Worm (Caenorhabditis elegans) whole organism, young adult: ENCODE measurements around the gene srw-24.

Source experiments
- F10E7.11 ChIP-seq: sonication (generic microtip); optimal IDR thresholded peaks from 2 replicates; lab custom pipeline; 2017; ENCODE audit warnings: mild to moderate bottlenecking, missing genetic modification characterization, moderate library complexity, missing compliant biosample characterization
- F49E8.2 ChIP-seq: sonication (generic microtip); optimal IDR thresholded peaks from 3 replicates; lab custom pipeline; 2017; ENCODE audit warnings: missing genetic modification characterization, mild to moderate bottlenecking, missing compliant biosample characterization, antibody characterized with exemption, moderate library complexity; ENCODE audit not compliant: insufficient read depth
- F57C9.4 ChIP-seq: sonication (generic microtip); optimal IDR thresholded peaks from 2 replicates; lab custom pipeline; 2017; ENCODE audit warnings: mild to moderate bottlenecking, missing genetic modification characterization, missing compliant biosample characterization
- T07F8.4 ChIP-seq: sonication (generic microtip); optimal IDR thresholded peaks from 2 replicates; lab custom pipeline; 2016; ENCODE audit warnings: mild to moderate bottlenecking, missing genetic modification characterization, moderate library complexity, missing compliant biosample characterization
- Y56A3A.18 ChIP-seq: fragments of 200-800 bp; sonication (Bioruptor generic); IDR thresholded peaks from 2 replicates; pipeline ENCODE4 v1.3.6; 2022; ENCODE audit warnings: missing genetic modification reagents, missing genetic modification characterization, missing compliant biosample characterization
- aptf-2 ChIP-seq: fragments of 200-800 bp; sonication (Bioruptor generic); conservative IDR thresholded peaks from 2 replicates; pipeline ENCODE4 v1.3.6; 2022; ENCODE audit warnings: missing genetic modification reagents, missing genetic modification characterization, missing compliant biosample characterization
- athp-1 ChIP-seq: sonication (generic microtip); optimal IDR thresholded peaks from 2 replicates; lab custom pipeline; 2017; ENCODE audit warnings: mild to moderate bottlenecking, missing genetic modification characterization, missing compliant biosample characterization
- attf-3 ChIP-seq: fragments of 200-800 bp; sonication (Bioruptor generic); conservative IDR thresholded peaks from 2 replicates; pipeline ENCODE4 v1.3.6; 2022; ENCODE audit warnings: missing genetic modification reagents, missing genetic modification characterization, missing compliant biosample characterization
- attf-5 ChIP-seq: fragments of 200-800 bp; sonication (Bioruptor generic); optimal IDR thresholded peaks from 2 replicates; lab custom pipeline; 2018; ENCODE audit warnings: mild to moderate bottlenecking, missing genetic modification characterization, missing compliant biosample characterization
- attf-6 ChIP-seq: fragments of 200-800 bp; sonication (Bioruptor generic); IDR thresholded peaks from 2 replicates; pipeline ENCODE4 v1.3.6; 2022; ENCODE audit warnings: missing genetic modification reagents, missing genetic modification characterization, missing compliant biosample characterization
- bed-1 ChIP-seq: fragments of 200-800 bp; sonication (Bioruptor generic); IDR thresholded peaks from 2 replicates; pipeline ENCODE4 v1.3.6; 2022; ENCODE audit warnings: missing genetic modification reagents, missing genetic modification characterization, missing compliant biosample characterization
- ceh-100 ChIP-seq: fragments of 200-800 bp; sonication (Bioruptor generic); IDR thresholded peaks from 2 replicates; pipeline ENCODE4 v1.3.6; 2022; ENCODE audit warnings: missing genetic modification reagents, missing genetic modification characterization, missing compliant biosample characterization
- ceh-27 ChIP-seq: fragments of 200-800 bp; sonication (Bioruptor generic); optimal IDR thresholded peaks from 2 replicates; lab custom pipeline; 2018; ENCODE audit warnings: mild to moderate bottlenecking, missing genetic modification characterization, moderate library complexity, missing compliant biosample characterization
- ceh-58 ChIP-seq: fragments of 200-800 bp; sonication (Bioruptor generic); IDR thresholded peaks from 2 replicates; pipeline ENCODE4 v1.3.6; 2022; ENCODE audit warnings: missing genetic modification characterization, missing compliant biosample characterization
- die-1 ChIP-seq: sonication (generic microtip); optimal IDR thresholded peaks from 2 replicates; lab custom pipeline; 2016; ENCODE audit warnings: missing genotype, mild to moderate bottlenecking, missing genetic modification characterization, missing compliant biosample characterization
- dox-1 ChIP-seq: fragments of 200-800 bp; sonication (Bioruptor generic); IDR thresholded peaks from 2 replicates; pipeline ENCODE4 v1.3.6; 2022; ENCODE audit warnings: missing genetic modification reagents, missing genetic modification characterization, missing compliant biosample characterization
- dpff-1 ChIP-seq: sonication (generic microtip); optimal IDR thresholded peaks from 2 replicates; lab custom pipeline; 2017; ENCODE audit warnings: mild to moderate bottlenecking, missing genetic modification characterization, missing compliant biosample characterization
- efl-1 ChIP-seq: fragments of 150-350 bp; optimal IDR thresholded peaks from 2 replicates; lab custom pipeline; 2014; ENCODE audit warnings: missing biosample characterization, missing genetic modification reagents, missing genetic modification characterization
- egl-44 ChIP-seq: fragments of 200-800 bp; sonication (Bioruptor generic); IDR thresholded peaks from 2 replicates; pipeline ENCODE4 v1.3.6; 2022; ENCODE audit warnings: missing genetic modification reagents, missing genetic modification characterization, missing compliant biosample characterization
- egrh-3 ChIP-seq: fragments of 200-800 bp; sonication (Bioruptor generic); IDR thresholded peaks from 2 replicates; pipeline ENCODE4 v1.3.6; 2022; ENCODE audit warnings: missing genetic modification reagents, missing genetic modification characterization, missing compliant biosample characterization
- ets-4 ChIP-seq: fragments of 200-800 bp; sonication (Bioruptor generic); optimal IDR thresholded peaks from 2 replicates; lab custom pipeline; 2018; ENCODE audit warnings: mild to moderate bottlenecking, missing genetic modification characterization, missing compliant biosample characterization
- fkh-3 ChIP-seq: sonication (generic microtip); optimal IDR thresholded peaks from 2 replicates; lab custom pipeline; 2016; ENCODE audit warnings: mild to moderate bottlenecking, missing genetic modification characterization, missing compliant biosample characterization
- hmg-1.2 ChIP-seq: fragments of 200-800 bp; sonication (Bioruptor generic); IDR thresholded peaks from 2 replicates; pipeline ENCODE4 v1.3.6; 2022; ENCODE audit warnings: missing genetic modification reagents, missing genetic modification characterization, missing compliant biosample characterization
- hrde-1 ChIP-seq: sonication (generic microtip); optimal IDR thresholded peaks from 2 replicates; lab custom pipeline; 2016; ENCODE audit warnings: missing genetic modification characterization, mild to moderate bottlenecking, missing compliant biosample characterization, moderate library complexity, missing genotype, missing genetic modification reagents, borderline replicate concordance
- lin-35 ChIP-seq, 3 experiments: fragments of 150-350 bp in 2 of 3; sonication (generic microtip) in 1 of 3; optimal IDR thresholded peaks; 2 replicates each; lab custom pipeline; 2014 to 2018; ENCODE audit warnings: missing biosample characterization in 3 of 3, missing genetic modification characterization in 3 of 3, missing genetic modification reagents in 3 of 3
- lin-40 ChIP-seq: sonication (generic microtip); optimal IDR thresholded peaks from 2 replicates; lab custom pipeline; 2016; ENCODE audit warnings: missing genetic modification characterization, mild to moderate bottlenecking, missing compliant biosample characterization, missing genotype, missing genetic modification reagents
- lin-54 ChIP-seq: fragments of 200-800 bp; sonication (Bioruptor generic); optimal IDR thresholded peaks from 2 replicates; lab custom pipeline; 2018; ENCODE audit warnings: mild to moderate bottlenecking, missing genetic modification characterization, missing compliant biosample characterization
- lsy-27 ChIP-seq: sonication (generic microtip); optimal IDR thresholded peaks from 2 replicates; lab custom pipeline; 2017; ENCODE audit warnings: missing genetic modification characterization, mild to moderate bottlenecking, missing compliant biosample characterization, antibody characterized with exemption, missing genotype, borderline replicate concordance; ENCODE audit not compliant: insufficient read depth
- mcd-1 ChIP-seq: fragments of 200-800 bp; sonication (Bioruptor generic); IDR thresholded peaks from 2 replicates; pipeline ENCODE4 v1.3.6; 2022; ENCODE audit warnings: missing genetic modification reagents, missing genetic modification characterization, missing compliant biosample characterization
- mxl-1 ChIP-seq: sonication (generic microtip); optimal IDR thresholded peaks from 2 replicates; lab custom pipeline; 2016; ENCODE audit warnings: missing genetic modification characterization, missing compliant biosample characterization
- nfya-2 ChIP-seq: fragments of 200-800 bp; sonication (Bioruptor generic); IDR thresholded peaks from 2 replicates; pipeline ENCODE4 v1.3.6; 2022; ENCODE audit warnings: missing genetic modification reagents, missing genetic modification characterization, missing compliant biosample characterization
- nfyb-1 ChIP-seq: fragments of 200-800 bp; sonication (Bioruptor generic); IDR thresholded peaks from 2 replicates; pipeline ENCODE4 v1.3.6; 2022; ENCODE audit warnings: missing genetic modification reagents, missing genetic modification characterization, missing compliant biosample characterization
- rcor-1 ChIP-seq: fragments of 200-800 bp; sonication (Bioruptor generic); IDR thresholded peaks from 2 replicates; pipeline ENCODE4 v1.3.6; 2022; ENCODE audit warnings: missing genetic modification reagents, missing genetic modification characterization, missing compliant biosample characterization
- snpc-1.1 ChIP-seq: sonication (generic microtip); optimal IDR thresholded peaks from 2 replicates; lab custom pipeline; 2017; ENCODE audit warnings: missing genetic modification characterization, mild to moderate bottlenecking, missing compliant biosample characterization, antibody characterized with exemption, moderate library complexity, missing genotype, missing genetic modification reagents; ENCODE audit not compliant: insufficient read depth
- snpc-1.3 ChIP-seq: sonication (generic microtip); optimal IDR thresholded peaks from 2 replicates; lab custom pipeline; 2017; ENCODE audit warnings: missing genetic modification characterization, mild to moderate bottlenecking, missing compliant biosample characterization, antibody characterized with exemption, moderate library complexity, missing genotype, missing genetic modification reagents; ENCODE audit not compliant: insufficient read depth
- snpc-3.4 ChIP-seq: sonication (generic microtip); optimal IDR thresholded peaks from 2 replicates; lab custom pipeline; 2017; ENCODE audit warnings: missing genetic modification characterization, mild to moderate bottlenecking, missing compliant biosample characterization, antibody characterized with exemption, moderate library complexity, missing genotype, missing genetic modification reagents
- tbp1 ChIP-seq: fragments of 200-800 bp; sonication (Bioruptor generic); optimal IDR thresholded peaks from 2 replicates; lab custom pipeline; 2018; ENCODE audit warnings: mild to moderate bottlenecking, missing genetic modification characterization, missing compliant biosample characterization
- unc-130 ChIP-seq: sonication (generic microtip); optimal IDR thresholded peaks from 2 replicates; lab custom pipeline; 2016; ENCODE audit warnings: missing genetic modification reagents, missing genetic modification characterization, missing compliant biosample characterization
- ztf-18 ChIP-seq: sonication (generic microtip); optimal IDR thresholded peaks from 2 replicates; lab custom pipeline; 2016; ENCODE audit warnings: missing genotype, mild to moderate bottlenecking, missing genetic modification characterization, missing compliant biosample characterization
- ztf-3 ChIP-seq: fragments of 200-800 bp; sonication (Bioruptor generic); optimal IDR thresholded peaks from 2 replicates; lab custom pipeline; 2018; ENCODE audit warnings: mild to moderate bottlenecking, missing genetic modification characterization, missing compliant biosample characterization
- ztf-6 ChIP-seq: fragments of 200-800 bp; sonication (Bioruptor generic); IDR thresholded peaks from 2 replicates; pipeline ENCODE4 v1.3.6; 2022; ENCODE audit warnings: missing genetic modification reagents, missing genetic modification characterization, missing compliant biosample characterization

Gene srw-24

DNA sequence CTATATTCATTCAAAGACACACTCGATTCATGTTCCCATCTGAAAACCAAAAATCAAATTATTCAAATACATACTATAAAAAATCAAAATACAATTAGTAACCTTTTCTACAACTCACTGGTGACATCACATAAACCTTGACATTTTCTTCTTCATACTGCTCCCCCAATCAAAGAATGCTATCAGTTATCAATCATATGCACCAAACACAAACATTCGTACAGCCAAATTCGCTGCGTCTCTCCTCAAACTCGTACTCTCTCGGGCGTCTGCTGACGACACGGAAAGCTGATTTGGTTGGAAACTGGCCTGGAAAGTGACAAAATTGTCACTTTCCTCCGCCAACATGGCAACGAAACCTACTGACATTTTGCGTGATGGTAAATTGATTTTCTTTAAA, 31.4 kb upstream of the srw-24 start, which contains the start of gene plc-2 (continued):
- TF ChIP-seq unc-130 (GFP tag; lab: Kevin White, UChicago), result no peak
- TF ChIP-seq lin-54 (GFP tag; lab: Kevin White, UChicago), result no peak
- TF ChIP-seq Y56A3A.18 (GFP tag; lab: Robert Waterston, UW), result no peak
- TF ChIP-seq ets-4 (GFP tag; lab: Kevin White, UChicago), result peak; percentile 25
- no peak for TF ChIP-seq dpff-1
- TF ChIP-seq bed-1 (GFP tag; lab: Robert Waterston, UW), result no peak
- no peak for TF ChIP-seq mxl-1
- TF ChIP-seq F10E7.11 (tag; lab: Kevin White, UChicago), result no peak
- TF ChIP-seq ztf-3 (GFP tag; lab: Kevin White, UChicago), result no peak
- TF ChIP-seq hrde-1, result no peak
- no peak for TF ChIP-seq fkh-3 (tag; lab: Kevin White, UChicago)
- no peak for TF ChIP-seq lsy-27 (tag; lab: Kevin White, UChicago)
- no peak for TF ChIP-seq ceh-100 (GFP tag; lab: Robert Waterston, UW)

ce11 chrV:15193909-15194308, 29.9 kb upstream of the srw-24 start, which contains the start of gene Y75B12B.13:
Gene Y75B12B.13, minus strand, starts transcription at chrV:15194009.
- TF ChIP-seq nfya-2 (no peak), efl-1 (no peak), lin-35 (GFP tag; optimal IDR thresholded peaks at IDR 0.05; lab: Kevin White, UChicago) (no peak), mxl-1 (no peak), mcd-1 (GFP tag; lab: Robert Waterston, UW) (no peak), ceh-27 (GFP tag; lab: Kevin White, UChicago) (no peak), attf-6 (GFP tag; lab: Robert Waterston, UW) (no peak), T07F8.4 (no peak), attf-3 (GFP tag; lab: Robert Waterston, UW) (no peak), hmg-1.2 (GFP tag; lab: Robert Waterston, UW) (no peak), hrde-1 (no peak), snpc-1.1 (tag; lab: Kevin White, UChicago) (no peak)
- TF ChIP-seq, all 124 proteins: peak for 0

- TF ChIP-seq dox-1 (GFP tag; lab: Robert Waterston, UW) (no peak), lin-35 (GFP tag; optimal IDR thresholded peaks at IDR 0.05; lab: Kevin White, UChicago) (no peak), rcor-1 (GFP tag; lab: Robert Waterston, UW) (no peak), F49E8.2 (tag; lab: Kevin White, UChicago) (no peak), efl-1 (no peak), F57C9.4 (tag; lab: Kevin White, UChicago) (no peak)
These were observed 25.8 kb upstream of the srw-24 start, which contains the start of gene srw-1 for ce11 chrV:15197955-15198354. Gene srw-1, plus strand, starts transcription at chrV:15198255.

- no peak for TF ChIP-seq ztf-18 (tag; lab: Kevin White, UChicago)
- no peak for TF ChIP-seq athp-1 (tag; lab: Kevin White, UChicago)
- TF ChIP-seq ceh-58, result no peak
- no peak for TF ChIP-seq lin-40 (tag; lab: Kevin White, UChicago)
- TF ChIP-seq F49E8.2 (tag; lab: Kevin White, UChicago), result no peak
- no peak for TF ChIP-seq mxl-1
- TF ChIP-seq snpc-3.4 (tag; lab: Kevin White, UChicago), result no peak
- TF ChIP-seq aptf-2 (GFP tag; lab: Robert Waterston, UW), result no peak
- no peak for TF ChIP-seq ztf-6 (GFP tag; lab: Robert Waterston, UW)
- TF ChIP-seq nfyb-1 (GFP tag; lab: Robert Waterston, UW), result no peak
- no peak for TF ChIP-seq fkh-3 (tag; lab: Kevin White, UChicago)
- no peak for TF ChIP-seq egl-44 (GFP tag; lab: Robert Waterston, UW)
- TF ChIP-seq snpc-1.3 (tag; lab: Kevin White, UChicago), result no peak
- TF ChIP-seq die-1, result no peak
- TF ChIP-seq attf-5 (GFP tag; lab: Kevin White, UChicago), result no peak
- no peak for TF ChIP-seq tbp1 (GFP tag; lab: Kevin White, UChicago)
- TF ChIP-seq dox-1 (GFP tag; lab: Robert Waterston, UW), result no peak
- no peak for TF ChIP-seq egrh-3
These were observed 24.0 kb upstream of the srw-24 start, which contains the start of gene Y75B12B.10 for ce11 chrV:15199768-15200167. Gene Y75B12B.10, plus strand, starts transcription at chrV:15200068.
